Worm (Caenorhabditis elegans) whole organism, L4 larva: ENCODE measurements around the gene rsp-6.

ENCODE experiments used
- D1046.2 ChIP-seq: fragments of 200-800 bp; sonication (Bioruptor generic); IDR thresholded peaks from 2 replicates; pipeline ENCODE4 v1.3.6; 2022; ENCODE audit warnings: missing genetic modification characterization, missing compliant biosample characterization
- F26F4.8 ChIP-seq: fragments of 200-800 bp; sonication (Bioruptor generic); conservative IDR thresholded peaks from 2 replicates; pipeline ENCODE4 v1.3.6; 2022; ENCODE audit warnings: missing genetic modification characterization, missing compliant biosample characterization
- F37D6.2 ChIP-seq: sonication (generic microtip); optimal IDR thresholded peaks from 2 replicates; lab custom pipeline; 2016; ENCODE audit warnings: mild to moderate bottlenecking, missing genetic modification characterization, missing compliant biosample characterization
- F44E2.7 ChIP-seq: fragments of 200-800 bp; sonication (Bioruptor generic); IDR thresholded peaks from 2 replicates; pipeline ENCODE4 v2.1.2; 2022; ENCODE audit warnings: missing genetic modification characterization, missing compliant biosample characterization
- R02D3.7 ChIP-seq: fragments of 150-350 bp; sonication (generic microtip); optimal IDR thresholded peaks from 3 replicates; lab custom pipeline; 2014; ENCODE audit warnings: missing biosample characterization, missing genetic modification characterization
- T26A8.4 ChIP-seq: fragments of 200-800 bp; sonication (Bioruptor generic); IDR thresholded peaks from 2 replicates; pipeline ENCODE4 v1.3.6; 2022; ENCODE audit warnings: missing genetic modification characterization, missing compliant biosample characterization
- Y105C5A.15 ChIP-seq: fragments of 200-800 bp; sonication (Bioruptor generic); IDR thresholded peaks from 2 replicates; pipeline ENCODE4 v1.3.6; 2022; ENCODE audit warnings: missing genetic modification characterization, missing compliant biosample characterization
- Y5F2A.4 ChIP-seq: fragments of 200-800 bp; sonication (Bioruptor generic); optimal IDR thresholded peaks from 2 replicates; lab custom pipeline; 2018; ENCODE audit warnings: mild to moderate bottlenecking, missing genetic modification characterization, missing compliant biosample characterization
- Y75B8A.6 ChIP-seq: fragments of 200-800 bp; sonication (Bioruptor generic); IDR thresholded peaks from 2 replicates; pipeline ENCODE4 v1.3.6; 2022; ENCODE audit warnings: missing genetic modification reagents, missing genetic modification characterization, missing compliant biosample characterization
- ZK546.5 ChIP-seq, 2 experiments: sonication (generic microtip); optimal IDR thresholded peaks; 2 replicates each; lab custom pipeline; 2017; ENCODE audit warnings: missing biosample characterization in 2 of 2, missing genetic modification characterization in 2 of 2
- aly-2 ChIP-seq: sonication (generic microtip); optimal IDR thresholded peaks from 2 replicates; lab custom pipeline; 2018; ENCODE audit warnings: missing biosample characterization, missing genetic modification characterization
- arid-1 ChIP-seq: fragments of 200-800 bp; sonication (Bioruptor generic); conservative IDR thresholded peaks from 2 replicates; pipeline ENCODE4 v1.3.6; 2022; ENCODE audit warnings: missing genetic modification reagents, missing genetic modification characterization, missing compliant biosample characterization
- ceh-44 ChIP-seq: fragments of 200-800 bp; sonication (Bioruptor generic); IDR thresholded peaks from 2 replicates; pipeline ENCODE4 v1.3.6; 2022; ENCODE audit warnings: missing genetic modification reagents, missing genetic modification characterization, missing compliant biosample characterization
- ceh-82 ChIP-seq: sonication (generic microtip); optimal IDR thresholded peaks from 2 replicates; lab custom pipeline; 2017; ENCODE audit warnings: missing biosample characterization, missing genetic modification characterization
- cey-2 ChIP-seq: sonication (generic microtip); optimal IDR thresholded peaks from 3 replicates; lab custom pipeline; 2017; ENCODE audit warnings: missing genetic modification characterization, mild to moderate bottlenecking, missing compliant biosample characterization, antibody characterized with exemption, borderline replicate concordance; ENCODE audit not compliant: insufficient read depth
- daf-16 ChIP-seq, 3 experiments: sonication (generic microtip); optimal IDR thresholded peaks; 2 replicates each; lab custom pipeline; 2016 to 2017; ENCODE audit warnings: missing genetic modification characterization in 3 of 3, missing genetic modification reagents in 3 of 3, mild to moderate bottlenecking in 2 of 3, missing compliant biosample characterization in 2 of 3, missing biosample characterization in 1 of 3, moderate library complexity in 1 of 3
- daf-8 ChIP-seq: fragments of 200-800 bp; sonication (Bioruptor generic); IDR thresholded peaks from 2 replicates; pipeline ENCODE4 v1.3.6; 2022; ENCODE audit warnings: missing genetic modification characterization, missing compliant biosample characterization
- dmd-6 ChIP-seq: fragments of 200-800 bp; sonication (Bioruptor generic); IDR thresholded peaks from 2 replicates; pipeline ENCODE4 v1.3.6; 2022; ENCODE audit warnings: missing genetic modification reagents, missing genetic modification characterization, missing compliant biosample characterization
- dmd-8 ChIP-seq: fragments of 200-800 bp; sonication (Bioruptor generic); IDR thresholded peaks from 2 replicates; pipeline ENCODE4 v1.3.6; 2022; ENCODE audit warnings: missing genetic modification characterization, missing compliant biosample characterization
- dmd-9 ChIP-seq: fragments of 200-800 bp; sonication (Bioruptor generic); IDR thresholded peaks from 2 replicates; pipeline ENCODE4 v1.3.6; 2022; ENCODE audit warnings: missing genetic modification reagents, missing genetic modification characterization, missing compliant biosample characterization
- duxl-1 ChIP-seq: sonication (generic microtip); optimal IDR thresholded peaks from 2 replicates; lab custom pipeline; 2016; ENCODE audit warnings: mild to moderate bottlenecking, missing genetic modification characterization, moderate library complexity, missing compliant biosample characterization; ENCODE audit not compliant: poor library complexity
- egl-27 ChIP-seq: sonication (generic microtip); optimal IDR thresholded peaks from 3 replicates; lab custom pipeline; 2017; ENCODE audit warnings: missing biosample characterization, missing genetic modification reagents, missing genetic modification characterization
- egl-43 ChIP-seq: fragments of 200-800 bp; sonication (Bioruptor generic); IDR thresholded peaks from 2 replicates; pipeline ENCODE4 v1.3.6; 2022; ENCODE audit warnings: missing genetic modification reagents, missing genetic modification characterization, missing compliant biosample characterization
- fkh-10 ChIP-seq: fragments of 150-350 bp; optimal IDR thresholded peaks from 2 replicates; lab custom pipeline; 2014; ENCODE audit warnings: missing biosample characterization, missing genetic modification reagents, missing genetic modification characterization
- fos-1 ChIP-seq: fragments of 150-350 bp; optimal IDR thresholded peaks from 2 replicates; lab custom pipeline; 2014; ENCODE audit warnings: missing biosample characterization, missing genetic modification characterization
- hlh-30 ChIP-seq: sonication (generic microtip); optimal IDR thresholded peaks from 2 replicates; lab custom pipeline; 2017; ENCODE audit warnings: antibody characterized with exemption, mild to moderate bottlenecking, missing genetic modification characterization, missing compliant biosample characterization; ENCODE audit not compliant: insufficient read depth
- jun-1 ChIP-seq: fragments of 150-350 bp; optimal IDR thresholded peaks from 2 replicates; lab custom pipeline; 2014; ENCODE audit warnings: missing biosample characterization, missing genetic modification reagents, missing genetic modification characterization
- lim-7 ChIP-seq: fragments of 200-800 bp; sonication (Bioruptor generic); IDR thresholded peaks from 2 replicates; pipeline ENCODE4 v1.3.6; 2022; ENCODE audit warnings: missing genetic modification characterization, missing compliant biosample characterization
- lin-15B ChIP-seq: fragments of 150-350 bp; sonication (generic microtip); optimal IDR thresholded peaks from 3 replicates; lab custom pipeline; 2014; ENCODE audit warnings: missing biosample characterization, missing genetic modification characterization
- lin-38 ChIP-seq: fragments of 200-800 bp; sonication (Bioruptor generic); IDR thresholded peaks from 2 replicates; pipeline ENCODE4 v1.3.6; 2022; ENCODE audit warnings: missing genetic modification reagents, missing genetic modification characterization, missing compliant biosample characterization
- lsy-2 ChIP-seq, 2 experiments: fragments of 150-350 bp in 1 of 2; sonication (generic microtip) in 1 of 2; optimal IDR thresholded peaks; 2 replicates each; lab custom pipeline; 2014 to 2017; ENCODE audit warnings: missing biosample characterization in 2 of 2, missing genetic modification characterization in 2 of 2
- madf-5 ChIP-seq, 2 experiments: fragments of 200-800 bp; sonication (Bioruptor generic); IDR thresholded peaks; 2 replicates each; pipeline ENCODE4 v1.3.6; 2022; ENCODE audit warnings: missing compliant biosample characterization in 2 of 2, missing genetic modification characterization in 2 of 2
- mxl-3 ChIP-seq: fragments of 200-800 bp; sonication (Bioruptor generic); optimal IDR thresholded peaks from 2 replicates; lab custom pipeline; 2018; ENCODE audit warnings: mild to moderate bottlenecking, missing genetic modification characterization, missing compliant biosample characterization
- nhr-237 ChIP-seq: sonication (generic microtip); optimal IDR thresholded peaks from 2 replicates; lab custom pipeline; 2017; ENCODE audit warnings: missing biosample characterization, missing genetic modification characterization
- nhr-41 ChIP-seq: fragments of 200-800 bp; sonication (Bioruptor generic); IDR thresholded peaks from 2 replicates; pipeline ENCODE4 v1.3.6; 2022; ENCODE audit warnings: missing genetic modification reagents, missing genetic modification characterization, missing compliant biosample characterization
- nhr-42 ChIP-seq: fragments of 200-800 bp; sonication (Bioruptor generic); IDR thresholded peaks from 2 replicates; pipeline ENCODE4 v1.3.6; 2022; ENCODE audit warnings: missing genetic modification characterization, missing compliant biosample characterization
- nhr-48 ChIP-seq: sonication (generic microtip); optimal IDR thresholded peaks from 2 replicates; lab custom pipeline; 2016; ENCODE audit warnings: mild to moderate bottlenecking, missing genetic modification characterization, missing compliant biosample characterization
- nhr-76 ChIP-seq: fragments of 150-350 bp; optimal IDR thresholded peaks from 2 replicates; lab custom pipeline; 2014; ENCODE audit warnings: missing biosample characterization, missing genetic modification characterization
- php-3 ChIP-seq: fragments of 200-800 bp; sonication (Bioruptor generic); IDR thresholded peaks from 2 replicates; pipeline ENCODE4 v1.3.6; 2022; ENCODE audit warnings: missing genetic modification reagents, missing genetic modification characterization, missing compliant biosample characterization
- set-16 ChIP-seq: fragments of 200-800 bp; sonication (Bioruptor generic); IDR thresholded peaks from 2 replicates; pipeline ENCODE4 v1.3.6; 2022; ENCODE audit warnings: missing genetic modification reagents, missing genetic modification characterization, missing compliant biosample characterization
- snpc-1.2 ChIP-seq: fragments of 200-800 bp; sonication (Bioruptor generic); IDR thresholded peaks from 2 replicates; pipeline ENCODE4 v1.3.6; 2022; ENCODE audit warnings: missing genetic modification reagents, missing genetic modification characterization, missing compliant biosample characterization
- spr-3 ChIP-seq: fragments of 200-800 bp; sonication (Bioruptor generic); optimal IDR thresholded peaks from 2 replicates; lab custom pipeline; 2018; ENCODE audit warnings: mild to moderate bottlenecking, missing genetic modification characterization, missing compliant biosample characterization
- tag-97 ChIP-seq: fragments of 200-800 bp; sonication (Bioruptor generic); IDR thresholded peaks from 2 replicates; pipeline ENCODE4 v1.3.6; 2022; ENCODE audit warnings: missing genetic modification characterization, missing compliant biosample characterization
- tra-1 ChIP-seq: fragments of 200-800 bp; sonication (Bioruptor generic); IDR thresholded peaks from 2 replicates; pipeline ENCODE4 v1.3.6; 2022; ENCODE audit warnings: missing genetic modification reagents, missing genetic modification characterization, missing compliant biosample characterization
- unc-39 ChIP-seq: sonication (generic microtip); optimal IDR thresholded peaks from 2 replicates; lab custom pipeline; 2017; ENCODE audit warnings: missing biosample characterization, missing genetic modification characterization
- unc-62 ChIP-seq, 3 experiments: fragments of 150-350 bp in 1 of 3; sonication (generic microtip); optimal IDR thresholded peaks in 2 of 3; peaks in 1 of 3; 1 replicate in 1 of 3; 2 replicates in 2 of 3; lab custom pipeline; 2014 to 2017; ENCODE audit warnings: missing biosample characterization in 3 of 3, missing genetic modification characterization in 3 of 3, missing genetic modification reagents in 3 of 3, missing genotype in 1 of 3
- vab-7 ChIP-seq: fragments of 200-800 bp; sonication (Bioruptor generic); IDR thresholded peaks from 2 replicates; pipeline ENCODE4 v1.3.6; 2022; ENCODE audit warnings: missing genetic modification reagents, missing genetic modification characterization, missing compliant biosample characterization
- zag-1 ChIP-seq: fragments of 150-350 bp; optimal IDR thresholded peaks from 2 replicates; lab custom pipeline; 2014; ENCODE audit warnings: missing biosample characterization, missing genetic modification characterization
- zfp-3 ChIP-seq: fragments of 200-800 bp; sonication (Bioruptor generic); conservative IDR thresholded peaks from 2 replicates; pipeline ENCODE4 v1.3.6; 2022; ENCODE audit warnings: missing genetic modification reagents, missing genetic modification characterization, missing compliant biosample characterization
- zip-11 ChIP-seq: fragments of 200-800 bp; sonication (Bioruptor generic); IDR thresholded peaks from 2 replicates; pipeline ENCODE4 v1.3.6; 2022; ENCODE audit warnings: missing genetic modification characterization, missing compliant biosample characterization
- ztf-7 ChIP-seq: fragments of 150-350 bp; optimal IDR thresholded peaks from 2 replicates; lab custom pipeline; 2014; ENCODE audit warnings: missing biosample characterization, missing genetic modification characterization

Gene rsp-6

DNA sequence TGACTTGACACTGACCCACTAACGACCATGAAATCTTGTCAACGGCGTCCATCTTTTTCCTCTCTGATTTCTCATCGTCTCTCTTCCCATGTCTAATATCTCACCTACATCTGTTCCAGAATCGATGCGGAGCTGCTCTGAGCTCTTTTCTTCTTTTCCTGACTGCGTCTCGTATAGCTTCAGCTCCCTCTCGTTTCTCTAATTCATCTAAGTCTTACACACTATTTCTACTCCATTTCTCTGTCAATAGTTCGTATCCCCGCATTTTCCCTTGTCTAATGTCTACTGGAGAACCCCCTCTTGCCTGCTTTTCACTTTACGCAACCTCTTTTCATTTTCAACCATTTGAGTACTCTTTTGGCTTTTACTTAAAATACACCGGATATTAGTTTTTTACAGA lies 26.8 kb upstream of the rsp-6 start, which contains the start of gene ric-3 (continued):
- no peak for TF ChIP-seq arid-1 (GFP tag; lab: Robert Waterston, UW)
- no peak for TF ChIP-seq egl-43 (GFP tag; lab: Robert Waterston, UW)
- TF ChIP-seq fos-1 (tag; lab: Kevin White, UChicago) = no peak
- no peak for TF ChIP-seq php-3 (GFP tag; lab: Robert Waterston, UW)
- peak; percentile 34 for TF ChIP-seq hlh-30 (tag; lab: Kevin White, UChicago)
- TF ChIP-seq lim-7 (GFP tag; lab: Robert Waterston, UW) = no peak
- TF ChIP-seq unc-62 (GFP tag; optimal IDR thresholded peaks at IDR 0.05 in 1 of 2; lab: Kevin White, UChicago) = peak in 1 of 2 experiments; percentile 98
- TF ChIP-seq unc-62 (tag; optimal IDR thresholded peaks at IDR 0.05; lab: Kevin White, UChicago) = no peak
- TF ChIP-seq ceh-44 (GFP tag; lab: Robert Waterston, UW) = no peak
- no peak for TF ChIP-seq zip-11
- no peak for TF ChIP-seq Y75B8A.6 (GFP tag; lab: Robert Waterston, UW)
- no peak for TF ChIP-seq aly-2 (tag; lab: Kevin White, UChicago)
- no peak for TF ChIP-seq nhr-42 (GFP tag; lab: Robert Waterston, UW)
- no peak for TF ChIP-seq F44E2.7 (GFP tag; lab: Robert Waterston, UW)
- TF ChIP-seq daf-16 (GFP tag; optimal IDR thresholded peaks at IDR 0.05; lab: Kevin White, UChicago) = peak in 1 of 2 experiments; percentile 28
- TF ChIP-seq daf-16 (tag; optimal IDR thresholded peaks at IDR 0.05; lab: Kevin White, UChicago) = no peak
- TF ChIP-seq R02D3.7 = no peak
- no peak for TF ChIP-seq snpc-1.2 (GFP tag; lab: Robert Waterston, UW)
- TF ChIP-seq zag-1 (tag; lab: Kevin White, UChicago) = no peak
- no peak for TF ChIP-seq cey-2 (tag; lab: Kevin White, UChicago)
- TF ChIP-seq daf-8 (GFP tag; lab: Robert Waterston, UW) = no peak
- TF ChIP-seq nhr-48 (tag; lab: Kevin White, UChicago) = peak; percentile 22
- TF ChIP-seq Y5F2A.4 (GFP tag; lab: Kevin White, UChicago) = no peak
- TF ChIP-seq dmd-9 (GFP tag; lab: Robert Waterston, UW) = no peak
- TF ChIP-seq tag-97 = no peak
- no peak for TF ChIP-seq fkh-10 (GFP tag; lab: Kevin White, UChicago)
- no peak for TF ChIP-seq unc-39
- TF ChIP-seq ZK546.5 (tag; optimal IDR thresholded peaks at IDR 0.05; lab: Kevin White, UChicago) = no peak
- TF ChIP-seq dmd-6 (GFP tag; lab: Robert Waterston, UW) = no peak
- TF ChIP-seq madf-5 (GFP tag; IDR thresholded peaks at IDR 0.05; lab: Robert Waterston, UW) = no peak
- no peak for TF ChIP-seq nhr-76 (tag; lab: Kevin White, UChicago)
- TF ChIP-seq dmd-8 (GFP tag; lab: Robert Waterston, UW) = no peak
- no peak for TF ChIP-seq ceh-82 (tag; lab: Kevin White, UChicago)
- TF ChIP-seq D1046.2 (GFP tag; lab: Robert Waterston, UW) = no peak
- no peak for TF ChIP-seq nhr-41 (GFP tag; lab: Robert Waterston, UW)
- TF ChIP-seq lin-38 (GFP tag; lab: Robert Waterston, UW) = no peak
- no peak for TF ChIP-seq vab-7 (GFP tag; lab: Robert Waterston, UW)
- TF ChIP-seq T26A8.4 (GFP tag; lab: Robert Waterston, UW) = no peak
- TF ChIP-seq duxl-1 = no peak
- no peak for TF ChIP-seq spr-3 (GFP tag; lab: Kevin White, UChicago)
- TF ChIP-seq mxl-3 (GFP tag; lab: Kevin White, UChicago) = no peak
- peak in 1 of 2 experiments; percentile 70 for TF ChIP-seq lsy-2 (tag; optimal IDR thresholded peaks at IDR 0.05; lab: Kevin White, UChicago)
- TF ChIP-seq lin-15B (tag; lab: Kevin White, UChicago) = no peak
- TF ChIP-seq nhr-237 (tag; lab: Kevin White, UChicago) = no peak
- TF ChIP-seq egl-27 (tag; lab: Kevin White, UChicago) = no peak
- no peak for TF ChIP-seq zfp-3
- TF ChIP-seq jun-1 = no peak
- TF ChIP-seq set-16 (GFP tag; lab: Robert Waterston, UW) = no peak
- no peak for TF ChIP-seq F26F4.8 (GFP tag; lab: Robert Waterston, UW)
- no peak for TF ChIP-seq tra-1 (GFP tag; lab: Robert Waterston, UW)
- TF ChIP-seq ztf-7 (tag; lab: Kevin White, UChicago) = no peak
- peak; percentile 29 for TF ChIP-seq F37D6.2
- no peak for TF ChIP-seq Y105C5A.15
